Worm (Caenorhabditis elegans) whole organism, L4 larva: ENCODE data around the gene dhs-9.

Experiments
- T26A8.4 ChIP-seq: fragments of 200-800 bp; sonication (Bioruptor generic); IDR thresholded peaks from 2 replicates; pipeline ENCODE4 v1.3.6; 2022; ENCODE audit warnings: missing genetic modification characterization, missing compliant biosample characterization
- aha-1 ChIP-seq: fragments of 150-350 bp; peaks from one replicate; lab custom pipeline; 2014; ENCODE audit warnings: missing biosample characterization, missing genetic modification characterization
- ama-1 ChIP-seq: fragments of 150-350 bp; optimal IDR thresholded peaks from 2 replicates; lab custom pipeline; 2014; ENCODE audit warnings: inconsistent platforms, mixed read lengths
- ces-1 ChIP-seq: fragments of 150-350 bp; sonication (generic microtip); optimal IDR thresholded peaks from 4 replicates; lab custom pipeline; 2014; ENCODE audit warnings: missing biosample characterization, missing genetic modification reagents, missing genetic modification characterization
- daf-16 ChIP-seq, 3 experiments: sonication (generic microtip); optimal IDR thresholded peaks; 2 replicates each; lab custom pipeline; 2016 to 2017; ENCODE audit warnings: missing genetic modification characterization in 3 of 3, missing genetic modification reagents in 3 of 3, mild to moderate bottlenecking in 2 of 3, missing compliant biosample characterization in 2 of 3, missing biosample characterization in 1 of 3, moderate library complexity in 1 of 3
- dve-1 ChIP-seq: sonication (generic microtip); optimal IDR thresholded peaks from 2 replicates; lab custom pipeline; 2017; ENCODE audit warnings: antibody characterized with exemption, mild to moderate bottlenecking, missing genetic modification characterization, missing compliant biosample characterization; ENCODE audit not compliant: insufficient read depth
- hlh-30 ChIP-seq: sonication (generic microtip); optimal IDR thresholded peaks from 2 replicates; lab custom pipeline; 2017; ENCODE audit warnings: antibody characterized with exemption, mild to moderate bottlenecking, missing genetic modification characterization, missing compliant biosample characterization; ENCODE audit not compliant: insufficient read depth
- lin-15B ChIP-seq: fragments of 150-350 bp; sonication (generic microtip); optimal IDR thresholded peaks from 3 replicates; lab custom pipeline; 2014; ENCODE audit warnings: missing biosample characterization, missing genetic modification characterization
- lin-39 ChIP-seq: fragments of 150-350 bp; optimal IDR thresholded peaks from 2 replicates; lab custom pipeline; 2014; ENCODE audit warnings: missing biosample characterization, missing genetic modification reagents, missing genetic modification characterization
- mes-2 ChIP-seq: sonication (generic microtip); optimal IDR thresholded peaks from 2 replicates; lab custom pipeline; 2016; ENCODE audit warnings: missing genotype, mild to moderate bottlenecking, missing genetic modification characterization, missing compliant biosample characterization; ENCODE audit not compliant: poor library complexity, severe bottlenecking
- mxl-2 ChIP-seq: fragments of 200-800 bp; sonication (Bioruptor generic); conservative IDR thresholded peaks from 2 replicates; pipeline ENCODE4 v1.3.6; 2022; ENCODE audit warnings: missing genetic modification reagents, missing genetic modification characterization, missing compliant biosample characterization
- snpc-1.2 ChIP-seq: fragments of 200-800 bp; sonication (Bioruptor generic); IDR thresholded peaks from 2 replicates; pipeline ENCODE4 v1.3.6; 2022; ENCODE audit warnings: missing genetic modification reagents, missing genetic modification characterization, missing compliant biosample characterization
- snpc-4 ChIP-seq: fragments of 150-350 bp; optimal IDR thresholded peaks from 2 replicates; lab custom pipeline; 2014; ENCODE audit warnings: missing biosample characterization, missing genetic modification characterization
- unc-39 ChIP-seq: sonication (generic microtip); optimal IDR thresholded peaks from 2 replicates; lab custom pipeline; 2017; ENCODE audit warnings: missing biosample characterization, missing genetic modification characterization
- unc-62 ChIP-seq, 3 experiments: fragments of 150-350 bp in 1 of 3; sonication (generic microtip); optimal IDR thresholded peaks in 2 of 3; peaks in 1 of 3; 1 replicate in 1 of 3; 2 replicates in 2 of 3; lab custom pipeline; 2014 to 2017; ENCODE audit warnings: missing biosample characterization in 3 of 3, missing genetic modification characterization in 3 of 3, missing genetic modification reagents in 3 of 3, missing genotype in 1 of 3
- vab-7 ChIP-seq: fragments of 200-800 bp; sonication (Bioruptor generic); IDR thresholded peaks from 2 replicates; pipeline ENCODE4 v1.3.6; 2022; ENCODE audit warnings: missing genetic modification reagents, missing genetic modification characterization, missing compliant biosample characterization

The dhs-9 gene

DNA sequence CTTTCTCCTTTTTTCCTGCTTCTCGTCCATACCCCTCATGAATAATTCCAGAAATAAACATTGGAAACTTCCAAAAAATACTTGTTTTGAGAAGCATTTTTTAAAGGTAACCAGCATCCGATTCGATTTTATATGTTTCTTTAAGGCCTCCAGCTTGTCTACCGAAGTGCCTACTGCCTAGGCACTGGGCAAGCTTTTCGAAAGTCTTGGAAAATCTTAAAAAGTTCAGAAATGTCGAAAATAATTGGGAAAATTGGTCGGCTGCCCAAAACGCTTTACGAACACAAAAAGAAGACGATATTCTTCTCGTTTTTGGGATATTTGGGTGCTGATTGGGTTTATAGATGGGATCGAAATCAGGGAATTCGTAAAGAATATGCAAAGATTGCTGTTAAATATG, 46.2 kb downstream of the dhs-9 start, which contains the start of gene F52C9.3:
TSS of gene F52C9.3 (plus strand) at position 225 of the 400 bp plus-strand sequence.
- TF ChIP-seq mxl-2 (GFP tag; lab: Robert Waterston, UW) (no peak), ces-1 (GFP tag; lab: Kevin White, UChicago) (no peak), snpc-4 (tag; lab: Kevin White, UChicago) (no peak), unc-39 (tag; lab: Kevin White, UChicago) (no peak), daf-16 (GFP tag; optimal IDR thresholded peaks at IDR 0.05; lab: Kevin White, UChicago) (no peak), daf-16 (tag; optimal IDR thresholded peaks at IDR 0.05; lab: Kevin White, UChicago) (peak; percentile 23), ama-1 (lab: Kevin White, UChicago) (peak; percentile 82), vab-7 (no peak), aha-1 (tag; lab: Kevin White, UChicago) (peak; percentile 80), unc-62 (GFP tag; optimal IDR thresholded peaks at IDR 0.05 in 1 of 2; lab: Kevin White, UChicago) (peak in 1 of 2 experiments; percentile 42), unc-62 (tag; optimal IDR thresholded peaks at IDR 0.05; lab: Kevin White, UChicago) (no peak), T26A8.4 (GFP tag; lab: Robert Waterston, UW) (0 out of 2 replicates have a peak, but pooled peaks have one; percentile 39), snpc-1.2 (GFP tag; lab: Robert Waterston, UW) (no peak), mes-2 (tag; lab: Kevin White, UChicago) (peak; percentile 1)

DNA sequence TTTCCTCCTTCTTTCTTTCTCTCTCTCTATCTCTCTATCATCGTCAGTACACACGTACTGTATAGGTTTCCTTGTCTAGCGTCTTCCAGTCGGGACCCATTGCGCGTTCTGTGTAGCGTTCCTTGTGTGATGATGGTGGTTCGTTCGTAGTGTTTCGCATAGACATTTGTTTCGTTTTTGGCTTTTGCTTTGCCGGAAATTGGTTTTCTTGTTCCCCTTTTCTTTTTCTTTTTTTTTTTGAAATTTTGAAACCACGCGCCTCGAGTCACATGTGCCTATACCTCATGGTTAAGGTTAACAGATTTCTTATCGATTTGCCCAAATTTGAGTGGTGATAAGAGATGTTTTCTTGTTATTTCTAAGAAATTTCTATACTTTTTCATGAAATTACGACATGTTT, 49.2 kb downstream of the dhs-9 start:
- no peak for TF ChIP-seq lin-39
- peak; percentile 46 for TF ChIP-seq hlh-30 (tag; lab: Kevin White, UChicago)
- peak; percentile 42 for TF ChIP-seq dve-1
- no peak for TF ChIP-seq daf-16 (GFP tag; optimal IDR thresholded peaks at IDR 0.05; lab: Kevin White, UChicago)
- peak; percentile 43 for TF ChIP-seq daf-16 (tag; optimal IDR thresholded peaks at IDR 0.05; lab: Kevin White, UChicago)
- no peak for TF ChIP-seq lin-15B (tag; lab: Kevin White, UChicago)
- TF ChIP-seq, all 104 proteins: peak for 3
